Worm (Caenorhabditis elegans) whole organism, late embryonic: ENCODE results near the gene clec-63.

Experiments
- C38D4.7 ChIP-seq: fragments of 200-800 bp; sonication (Bioruptor generic); optimal IDR thresholded peaks from 2 replicates; lab custom pipeline; 2018; ENCODE audit warnings: mild to moderate bottlenecking, missing genetic modification characterization, moderate library complexity, missing compliant biosample characterization
- F13H6.1 ChIP-seq: sonication (generic microtip); optimal IDR thresholded peaks from 2 replicates; lab custom pipeline; 2016; ENCODE audit warnings: missing genetic modification characterization, missing compliant biosample characterization
- K02D7.2 ChIP-seq: sonication (generic microtip); optimal IDR thresholded peaks from 2 replicates; lab custom pipeline; 2017; ENCODE audit warnings: mild to moderate bottlenecking, missing genetic modification characterization, missing compliant biosample characterization
- T23F11.4 ChIP-seq: fragments of 200-800 bp; sonication (Bioruptor generic); optimal IDR thresholded peaks from 2 replicates; lab custom pipeline; 2018; ENCODE audit warnings: mild to moderate bottlenecking, missing genetic modification characterization, missing compliant biosample characterization
- Y22D7AL.16 ChIP-seq: sonication (generic microtip); optimal IDR thresholded peaks from 2 replicates; lab custom pipeline; 2016; ENCODE audit warnings: missing genetic modification characterization, missing compliant biosample characterization
- ahr-1 ChIP-seq: sonication (generic microtip); optimal IDR thresholded peaks from 2 replicates; lab custom pipeline; 2016; ENCODE audit warnings: missing genetic modification characterization, missing compliant biosample characterization
- ceh-14 ChIP-seq: sonication (generic microtip); optimal IDR thresholded peaks from 2 replicates; lab custom pipeline; 2016; ENCODE audit warnings: missing genotype, missing genetic modification characterization, missing compliant biosample characterization
- ceh-22 ChIP-seq: sonication (generic microtip); optimal IDR thresholded peaks from 2 replicates; lab custom pipeline; 2017; ENCODE audit warnings: missing biosample characterization, missing genetic modification characterization
- ceh-30 ChIP-seq: fragments of 150-350 bp; optimal IDR thresholded peaks from 2 replicates; lab custom pipeline; 2014; ENCODE audit warnings: missing biosample characterization, missing genetic modification characterization
- ceh-34 ChIP-seq: sonication (generic microtip); optimal IDR thresholded peaks from 2 replicates; lab custom pipeline; 2016; ENCODE audit warnings: mild to moderate bottlenecking, missing genetic modification characterization, missing compliant biosample characterization
- ceh-45 ChIP-seq: fragments of 200-800 bp; sonication (Bioruptor generic); IDR thresholded peaks from 2 replicates; pipeline ENCODE4 v1.3.6; 2022; ENCODE audit warnings: missing genetic modification reagents, missing genetic modification characterization, missing compliant biosample characterization
- ceh-48 ChIP-seq: sonication (generic microtip); optimal IDR thresholded peaks from 2 replicates; lab custom pipeline; 2016; ENCODE audit warnings: missing genetic modification characterization, inconsistent platforms, missing compliant biosample characterization
- ceh-6 ChIP-seq: fragments of 200-800 bp; sonication (Bioruptor generic); optimal IDR thresholded peaks from 2 replicates; lab custom pipeline; 2018; ENCODE audit warnings: mild to moderate bottlenecking, missing genetic modification characterization, missing compliant biosample characterization
- che-1 ChIP-seq: sonication (generic microtip); optimal IDR thresholded peaks from 2 replicates; lab custom pipeline; 2016; ENCODE audit warnings: mild to moderate bottlenecking, missing genetic modification characterization, missing compliant biosample characterization
- dmd-4 ChIP-seq: sonication (generic microtip); optimal IDR thresholded peaks from 2 replicates; lab custom pipeline; 2016; ENCODE audit warnings: borderline replicate concordance, missing genetic modification characterization, missing compliant biosample characterization
- dve-1 ChIP-seq: sonication (generic microtip); optimal IDR thresholded peaks from 2 replicates; lab custom pipeline; 2017; ENCODE audit warnings: antibody characterized with exemption, mild to moderate bottlenecking, missing genetic modification characterization, missing compliant biosample characterization
- elt-4 ChIP-seq: sonication (generic microtip); optimal IDR thresholded peaks from 2 replicates; lab custom pipeline; 2016; ENCODE audit warnings: missing genetic modification characterization, missing compliant biosample characterization
- ets-4 ChIP-seq: sonication (generic microtip); optimal IDR thresholded peaks from 2 replicates; lab custom pipeline; 2016; ENCODE audit warnings: missing genetic modification characterization, missing compliant biosample characterization
- eyg-1 ChIP-seq: sonication (generic microtip); optimal IDR thresholded peaks from 2 replicates; lab custom pipeline; 2016; ENCODE audit warnings: missing genotype, missing genetic modification characterization, missing compliant biosample characterization
- fkh-6 ChIP-seq: sonication (generic microtip); optimal IDR thresholded peaks from 2 replicates; lab custom pipeline; 2016; ENCODE audit warnings: missing genetic modification characterization, missing compliant biosample characterization
- hlh-15 ChIP-seq: sonication (generic microtip); optimal IDR thresholded peaks from 2 replicates; lab custom pipeline; 2016; ENCODE audit warnings: missing genetic modification characterization, missing compliant biosample characterization
- hlh-6 ChIP-seq: sonication (generic microtip); optimal IDR thresholded peaks from 2 replicates; lab custom pipeline; 2016; ENCODE audit warnings: missing genotype, missing genetic modification characterization, missing compliant biosample characterization
- lim-6 ChIP-seq: sonication (generic microtip); optimal IDR thresholded peaks from 2 replicates; lab custom pipeline; 2016; ENCODE audit warnings: missing genetic modification characterization, missing compliant biosample characterization
- nfya-1 ChIP-seq: sonication (generic microtip); optimal IDR thresholded peaks from 2 replicates; lab custom pipeline; 2017; ENCODE audit warnings: missing genetic modification characterization, mild to moderate bottlenecking, missing compliant biosample characterization, antibody characterized with exemption, moderate library complexity
- nhr-11 ChIP-seq: fragments of 150-350 bp; optimal IDR thresholded peaks from 2 replicates; lab custom pipeline; 2014; ENCODE audit warnings: missing biosample characterization, missing genetic modification characterization
- odd-2 ChIP-seq: sonication (generic microtip); optimal IDR thresholded peaks from 2 replicates; lab custom pipeline; 2017; ENCODE audit warnings: antibody characterized with exemption, mild to moderate bottlenecking, missing genetic modification characterization, missing compliant biosample characterization
- pag-3 ChIP-seq: sonication (generic microtip); optimal IDR thresholded peaks from 2 replicates; lab custom pipeline; 2016; ENCODE audit warnings: missing compliant biosample characterization, missing genetic modification characterization, borderline replicate concordance
- pat-9 ChIP-seq: fragments of 200-800 bp; sonication (Bioruptor generic); optimal IDR thresholded peaks from 2 replicates; lab custom pipeline; 2018; ENCODE audit warnings: mild to moderate bottlenecking, missing genetic modification characterization, moderate library complexity, missing compliant biosample characterization
- pqm-1 ChIP-seq: sonication (generic microtip); optimal IDR thresholded peaks from 2 replicates; lab custom pipeline; 2016; ENCODE audit warnings: missing genetic modification characterization, missing compliant biosample characterization
- pros-1 ChIP-seq: fragments of 150-350 bp; optimal IDR thresholded peaks from 2 replicates; lab custom pipeline; 2014; ENCODE audit warnings: missing biosample characterization, missing genetic modification reagents, missing genetic modification characterization
- rnt-1 ChIP-seq: sonication (generic microtip); optimal IDR thresholded peaks from 2 replicates; lab custom pipeline; 2016; ENCODE audit warnings: missing genetic modification characterization, missing compliant biosample characterization
- sdc-2 ChIP-seq: sonication (generic microtip); optimal IDR thresholded peaks from 2 replicates; lab custom pipeline; 2016; ENCODE audit warnings: missing genotype, missing genetic modification characterization, missing compliant biosample characterization
- sox-2 ChIP-seq: fragments of 200-800 bp; sonication (Bioruptor generic); IDR thresholded peaks from 2 replicates; pipeline ENCODE4 v1.3.6; 2022; ENCODE audit warnings: missing genetic modification reagents, missing genetic modification characterization, missing compliant biosample characterization
- syd-9 ChIP-seq: sonication (generic microtip); optimal IDR thresholded peaks from 2 replicates; lab custom pipeline; 2016; ENCODE audit warnings: mild to moderate bottlenecking, missing genetic modification characterization, moderate library complexity, missing compliant biosample characterization
- tbx-2 ChIP-seq: sonication (generic microtip); optimal IDR thresholded peaks from 2 replicates; lab custom pipeline; 2016; ENCODE audit warnings: missing genetic modification characterization, missing compliant biosample characterization
- tbx-7 ChIP-seq: sonication (generic microtip); optimal IDR thresholded peaks from 2 replicates; lab custom pipeline; 2016; ENCODE audit warnings: missing genotype, missing genetic modification characterization, missing compliant biosample characterization
- ttx-3 ChIP-seq: sonication (generic microtip); optimal IDR thresholded peaks from 2 replicates; lab custom pipeline; 2016; ENCODE audit warnings: missing genetic modification reagents, missing genetic modification characterization, missing compliant biosample characterization
- unc-3 ChIP-seq, 2 experiments: fragments of 200-800 bp in 1 of 2; sonication (Bioruptor generic) in 1 of 2; sonication (generic microtip) in 1 of 2; conservative IDR thresholded peaks in 1 of 2; optimal IDR thresholded peaks in 1 of 2; 2 replicates each; pipeline versions ENCODE4 v1.3.6 to Lab custom; 2016 to 2022; ENCODE audit warnings: missing compliant biosample characterization in 2 of 2, missing genetic modification characterization in 2 of 2, missing genetic modification reagents in 1 of 2
- unc-42 ChIP-seq: sonication (generic microtip); optimal IDR thresholded peaks from 2 replicates; lab custom pipeline; 2016; ENCODE audit warnings: missing genotype, missing genetic modification characterization, missing compliant biosample characterization
- unc-55 ChIP-seq: sonication (generic microtip); optimal IDR thresholded peaks from 2 replicates; lab custom pipeline; 2017; ENCODE audit warnings: missing biosample characterization, missing genetic modification reagents, missing genetic modification characterization
- unc-86 ChIP-seq: sonication (generic microtip); optimal IDR thresholded peaks from 2 replicates; lab custom pipeline; 2016; ENCODE audit warnings: missing genetic modification characterization, missing compliant biosample characterization
- ztf-16 ChIP-seq: sonication (generic microtip); optimal IDR thresholded peaks from 2 replicates; lab custom pipeline; 2017; ENCODE audit warnings: missing genetic modification characterization, missing compliant biosample characterization

clec-63 gene

DNA sequence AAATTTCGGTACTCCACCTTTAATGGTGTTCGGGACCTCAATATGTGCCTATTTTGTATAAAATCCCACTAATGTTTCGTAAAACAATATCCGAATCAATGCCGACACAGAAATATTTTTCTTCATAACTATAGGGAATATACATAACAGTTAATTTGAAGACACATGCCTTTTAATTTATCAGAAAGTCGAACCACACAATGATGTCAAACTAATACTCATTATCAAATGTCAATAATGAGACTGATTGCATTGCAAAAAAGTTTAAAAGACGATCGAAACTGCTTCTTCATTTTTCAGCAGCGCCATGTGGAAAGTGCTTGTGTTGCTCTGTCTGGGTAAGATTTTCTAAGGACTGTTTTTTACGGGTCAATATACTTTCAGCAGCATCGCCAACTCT is 5.6 kb downstream of the clec-63 start, which contains the start of gene clec-65:
TSS of gene clec-65 (plus strand) at position 301 of the 400 bp plus-strand sequence.
- no peak for TF ChIP-seq T23F11.4 (GFP tag; lab: Kevin White, UChicago)
- no peak for TF ChIP-seq ceh-6 (GFP tag; lab: Kevin White, UChicago)
- no peak for TF ChIP-seq fkh-6 (tag; lab: Kevin White, UChicago)
- no peak for TF ChIP-seq ahr-1 (tag; lab: Kevin White, UChicago)
- TF ChIP-seq nhr-11 (tag; lab: Kevin White, UChicago): no peak
- TF ChIP-seq ceh-48: no peak
- no peak for TF ChIP-seq hlh-6
- no peak for TF ChIP-seq syd-9 (tag; lab: Kevin White, UChicago)
- TF ChIP-seq Y22D7AL.16 (tag; lab: Kevin White, UChicago): no peak
- no peak for TF ChIP-seq unc-42
- TF ChIP-seq ztf-16 (tag; lab: Kevin White, UChicago): no peak
- no peak for TF ChIP-seq nfya-1 (tag; lab: Kevin White, UChicago)
- no peak for TF ChIP-seq rnt-1 (tag; lab: Kevin White, UChicago)
- TF ChIP-seq C38D4.7 (GFP tag; lab: Kevin White, UChicago): no peak

DNA sequence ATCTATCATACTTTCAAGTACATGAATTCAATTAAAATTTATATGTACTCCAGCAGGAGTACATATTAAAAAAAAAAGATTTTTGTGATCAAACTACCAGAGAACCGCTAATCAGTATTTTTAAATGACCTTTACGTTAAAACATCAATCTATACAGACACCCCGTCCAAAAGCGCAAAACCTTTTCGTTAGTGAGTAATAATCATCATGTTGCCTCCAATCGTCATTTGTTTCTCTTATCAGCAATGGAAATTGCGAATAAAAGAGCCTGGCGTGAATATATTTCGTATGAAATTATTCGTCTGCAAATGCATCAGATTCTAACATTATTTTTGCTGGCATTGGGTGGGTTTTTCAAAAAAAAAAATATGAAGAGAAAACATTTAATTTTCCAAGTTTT is 8.7 kb downstream of the clec-63 start, which contains the start of gene clec-66:
TSS of gene clec-66 (plus strand) at position 225 of the 400 bp plus-strand sequence.
- TF ChIP-seq pag-3 (tag; lab: Kevin White, UChicago) (no peak), unc-3 (GFP tag; conservative IDR thresholded peaks at IDR 0.05; lab: Robert Waterston, UW) (no peak), unc-3 (tag; optimal IDR thresholded peaks at IDR 0.05; lab: Kevin White, UChicago) (no peak), ceh-22 (tag; lab: Kevin White, UChicago) (no peak), nfya-1 (tag; lab: Kevin White, UChicago) (no peak), ets-4 (tag; lab: Kevin White, UChicago) (no peak), eyg-1 (tag; lab: Kevin White, UChicago) (no peak), F13H6.1 (no peak), unc-86 (tag; lab: Kevin White, UChicago) (no peak), ceh-6 (GFP tag; lab: Kevin White, UChicago) (no peak), sdc-2 (no peak), odd-2 (tag; lab: Kevin White, UChicago) (no peak), ceh-48 (no peak), ceh-45 (GFP tag; lab: Robert Waterston, UW) (no peak), pqm-1 (tag; lab: Kevin White, UChicago) (no peak), ttx-3 (tag; lab: Kevin White, UChicago) (no peak), hlh-6 (no peak), dve-1 (no peak)

DNA sequence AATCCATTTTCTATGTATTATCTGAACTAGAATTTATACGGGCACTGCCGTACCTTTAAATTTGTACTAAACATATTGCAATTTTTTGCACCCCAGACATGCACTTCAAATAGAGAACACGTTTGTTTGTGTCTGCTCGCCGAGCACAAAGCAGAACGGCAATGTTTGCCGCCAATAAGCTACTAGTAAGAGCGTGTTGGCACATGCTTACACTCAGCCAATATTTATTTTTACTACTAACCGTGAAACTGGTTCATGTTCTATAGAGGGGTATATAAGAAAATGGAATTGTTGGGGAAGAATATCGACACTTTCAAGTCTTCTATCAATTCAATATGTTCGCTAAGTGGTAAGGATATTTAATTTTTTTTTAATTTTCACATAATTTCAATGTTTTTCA is 11.6 kb downstream of the clec-63 start, which contains the start of gene nspb-11:
TSS of gene nspb-11 (plus strand) at position 301 of the 400 bp plus-strand sequence.
- TF ChIP-seq eyg-1 (tag; lab: Kevin White, UChicago) (no peak), pat-9 (tag; lab: Kevin White, UChicago) (no peak), K02D7.2 (tag; lab: Kevin White, UChicago) (no peak), ets-4 (tag; lab: Kevin White, UChicago) (no peak), unc-3 (GFP tag; conservative IDR thresholded peaks at IDR 0.05; lab: Robert Waterston, UW) (no peak), unc-3 (tag; optimal IDR thresholded peaks at IDR 0.05; lab: Kevin White, UChicago) (no peak), pros-1 (no peak), tbx-2 (tag; lab: Kevin White, UChicago) (no peak), sox-2 (GFP tag; lab: Robert Waterston, UW) (no peak), dmd-4 (tag; lab: Kevin White, UChicago) (no peak), che-1 (no peak), pag-3 (tag; lab: Kevin White, UChicago) (no peak), elt-4 (tag; lab: Kevin White, UChicago) (no peak), unc-55 (no peak), ceh-30 (tag; lab: Kevin White, UChicago) (no peak), hlh-15 (tag; lab: Kevin White, UChicago) (no peak), ceh-48 (no peak), tbx-7 (tag; lab: Kevin White, UChicago) (no peak), lim-6 (no peak), ceh-14 (no peak), ceh-34 (tag; lab: Kevin White, UChicago) (no peak)
- TF ChIP-seq, all 69 proteins: peak for 0
